Fruit fly (Drosophila melanogaster): Measurements from ENCODE around the gene hzg.

hzg gene

DNA sequence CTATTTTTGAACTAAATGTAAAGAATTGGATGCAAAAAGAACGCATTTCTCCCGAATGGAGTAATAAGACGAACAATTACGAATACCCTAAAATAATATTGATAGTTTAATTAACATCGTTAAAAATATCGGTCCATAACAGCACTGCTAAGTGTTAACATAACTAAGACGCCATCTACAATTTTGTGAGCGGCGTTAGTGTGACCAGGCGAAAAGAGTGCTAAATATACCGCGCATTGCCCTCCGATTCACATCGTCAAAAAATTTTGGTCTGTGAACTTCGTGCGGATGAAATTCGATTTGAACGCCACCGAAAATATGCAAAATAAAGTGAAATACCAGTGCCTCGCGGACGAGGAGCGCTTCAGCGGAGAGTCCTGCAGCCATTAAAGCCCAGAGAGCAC lies 47.2 kb upstream of the hzg start, which contains the start of gene Mbs (continued):
- TF ChIP-seq CG9817 (tag; optimal IDR thresholded peaks at IDR 0.05) (peak; percentile 11), otp (GFP tag; IDR thresholded peaks at IDR 0.05) (no peak), HHEX (GFP tag; optimal IDR thresholded peaks at IDR 0.05) (peak; percentile 12), CG6254 (GFP tag; optimal IDR thresholded peaks at IDR 0.05) (no peak), CG30431 (GFP tag; optimal IDR thresholded peaks at IDR 0.05) (no peak), ems (GFP tag; optimal IDR thresholded peaks at IDR 0.05) (no peak), bowl (GFP tag; IDR thresholded peaks at IDR 0.05) (no peak), pnt (GFP tag; optimal IDR thresholded peaks at IDR 0.05) (no peak), Opbp (GFP tag; IDR thresholded peaks at IDR 0.05; ENCODE audit: partially characterized antibody) (peak; percentile 54; the same call in 2 of the 3 replicates), CG3407 (GFP tag; optimal IDR thresholded peaks at IDR 0.05) (no peak), emc (GFP tag; optimal IDR thresholded peaks at IDR 0.05) (no peak), CG31365 (tag; optimal IDR thresholded peaks at IDR 0.05) (peak; percentile 36), CG33213 (GFP tag; optimal IDR thresholded peaks at IDR 0.05) (peak; percentile 51), unc-4 (GFP tag; IDR thresholded peaks at IDR 0.05; ENCODE audit: partially characterized antibody) (peak; percentile 64), CG10462 (GFP tag; optimal IDR thresholded peaks at IDR 0.05) (no peak), inv (GFP tag; IDR thresholded peaks at IDR 0.05; ENCODE audit: partially characterized antibody) (peak; percentile 24; the same call in 1 of the 2 replicates), Hey (tag; optimal IDR thresholded peaks at IDR 0.05) (no peak), Hand (GFP tag; optimal IDR thresholded peaks at IDR 0.05) (no peak), az2 (GFP tag; optimal IDR thresholded peaks at IDR 0.05) (no peak), CG2889 (GFP tag; IDR thresholded peaks at IDR 0.05) (no peak), GATAe (GFP tag; conservative IDR thresholded peaks at IDR 0.05) (no peak), CG2678 (tag; optimal IDR thresholded peaks at IDR 0.05) (peak; percentile 1), Dll (GFP tag; IDR thresholded peaks at IDR 0.05; ENCODE audit: partially characterized antibody) (peak; percentile 10; the same call in 3 of the 4 replicates), CG31224 (GFP tag; IDR thresholded peaks at IDR 0.05) (no peak), CG4328 (GFP tag; optimal IDR thresholded peaks at IDR 0.05) (peak; percentile 23), tap (tag; optimal IDR thresholded peaks at IDR 0.05) (peak; percentile 24), CG1602 (GFP tag; optimal IDR thresholded peaks at IDR 0.05) (no peak), CG4424 (GFP tag; optimal IDR thresholded peaks at IDR 0.05) (no peak), dmrt99B (tag; optimal IDR thresholded peaks at IDR 0.05) (no peak), CG14860 (GFP tag; IDR thresholded peaks at IDR 0.05; ENCODE audit: partially characterized antibody) (0 out of 3 replicates have a peak, but pooled peaks have one; percentile 10), CG2116 (GFP tag; optimal IDR thresholded peaks at IDR 0.05) (no peak), CG5953 (GFP tag; IDR thresholded peaks at IDR 0.05) (no peak), CG6854 (GFP tag; optimal IDR thresholded peaks at IDR 0.05) (no peak), en (GFP tag; optimal IDR thresholded peaks at IDR 0.05) (no peak), Oli (tag; optimal IDR thresholded peaks at IDR 0.05) (no peak), Nf-YB (GFP tag; optimal IDR thresholded peaks at IDR 0.05) (peak; percentile 22), CG8924 (tag; optimal IDR thresholded peaks at IDR 0.05) (peak; percentile 5), CG9932 (GFP tag; IDR thresholded peaks at IDR 0.05) (peak; percentile 7; the same call in 1 of the 2 replicates), ara (GFP tag; IDR thresholded peaks at IDR 0.05) (no peak), CG2199 (GFP tag; IDR thresholded peaks at IDR 0.05) (no peak), wdn (GFP tag; IDR thresholded peaks at IDR 0.05) (no peak), CG9215 (GFP tag; IDR thresholded peaks at IDR 0.05) (peak; percentile 66), CG17359 (tag; optimal IDR thresholded peaks at IDR 0.05) (peak; percentile 11), CG12391 (tag; optimal IDR thresholded peaks at IDR 0.05) (peak; percentile 45), Med (GFP tag) (peak; percentile 85), Mad (GFP tag; optimal IDR thresholded peaks at IDR 0.05) (no peak), NK7.1 (GFP tag; optimal IDR thresholded peaks at IDR 0.05) (no peak), mld (GFP tag; IDR thresholded peaks at IDR 0.05; ENCODE audit: partially characterized antibody) (peak; percentile 65; the same call in 1 of the 3 replicates), shn (GFP tag; optimal IDR thresholded peaks at IDR 0.05) (no peak), CG12071 (GFP tag; optimal IDR thresholded peaks at IDR 0.05) (peak; percentile 6), toy (GFP tag; IDR thresholded peaks at IDR 0.05) (no peak)
